Worm (Caenorhabditis elegans): Measurements from ENCODE around the gene acsd-1.

acsd-1 gene

ce11 chrIII:1080536-1080935 is 35.7 kb upstream of the acsd-1 start, which contains the start of the genes rab-18 and kbp-4 (continued):
- TF ChIP-seq C06A6.2 (GFP tag; conservative IDR thresholded peaks at IDR 0.05), result peak; percentile 69
- no peak for TF ChIP-seq ztf-25 (GFP tag; IDR thresholded peaks at IDR 0.05)
- TF ChIP-seq repo-1 (tag; optimal IDR thresholded peaks at IDR 0.05), result peak; percentile 48
- no peak for TF ChIP-seq ets-4 (GFP tag; optimal IDR thresholded peaks at IDR 0.05)
- TF ChIP-seq F23B12.7 (tag; optimal IDR thresholded peaks at IDR 0.05; ENCODE audit: insufficient read depth), result peak; percentile 97
- no peak for TF ChIP-seq fkh-3 (tag; optimal IDR thresholded peaks at IDR 0.05)
- peak; percentile 85; the same call in 1 of the 2 replicates for TF ChIP-seq C17E4.6 (GFP tag; IDR thresholded peaks at IDR 0.05)
- peak; percentile 58; the same call in 1 of the 2 replicates for TF ChIP-seq Y79H2A.3 (GFP tag; conservative IDR thresholded peaks at IDR 0.05)
- no peak for TF ChIP-seq sptf-2 (GFP tag; optimal IDR thresholded peaks at IDR 0.05)
- TF ChIP-seq somi-1 (GFP tag; optimal IDR thresholded peaks at IDR 0.05), result no peak
- no peak for TF ChIP-seq F37B4.10 (GFP tag; IDR thresholded peaks at IDR 0.05)
- no peak for TF ChIP-seq F57C9.4 (tag; optimal IDR thresholded peaks at IDR 0.05)
- peak; percentile 13 for TF ChIP-seq nhr-90 (tag; optimal IDR thresholded peaks at IDR 0.05)
- no peak for TF ChIP-seq ZK185.1 (tag; optimal IDR thresholded peaks at IDR 0.05; ENCODE audit: poor library complexity, severe bottlenecking)
- TF ChIP-seq zim-3 (tag; optimal IDR thresholded peaks at IDR 0.05), result no peak
- TF ChIP-seq mel-28 (tag; optimal IDR thresholded peaks at IDR 0.05; ENCODE audit: borderline replicate concordance), result no peak
- peak in 1 of 2 experiments; percentile 77 for TF ChIP-seq let-607 (tag; optimal IDR thresholded peaks at IDR 0.05)
- TF ChIP-seq bed-2 (GFP tag; IDR thresholded peaks at IDR 0.05), result no peak
- TF ChIP-seq ceh-27 (GFP tag; optimal IDR thresholded peaks at IDR 0.05), result peak; percentile 85
- TF ChIP-seq snpc-4 (GFP tag; optimal IDR thresholded peaks at IDR 0.05), result peak; percentile 45
- TF ChIP-seq snpc-4 (tag; optimal IDR thresholded peaks at IDR 0.05), result peak; percentile 65 to 81 (median 78)
- no peak for TF ChIP-seq dpff-1 (tag; optimal IDR thresholded peaks at IDR 0.05)
- TF ChIP-seq zfh-2 (GFP tag; conservative IDR thresholded peaks at IDR 0.05), result peak; percentile 63
- TF ChIP-seq ceh-79 (tag; optimal IDR thresholded peaks at IDR 0.05), result no peak
- no peak for TF ChIP-seq gei-17 (GFP tag; optimal IDR thresholded peaks at IDR 0.05)
- peak; percentile 60 for TF ChIP-seq unc-130 (GFP tag; optimal IDR thresholded peaks at IDR 0.05)
- TF ChIP-seq tlf-1 (GFP tag; optimal IDR thresholded peaks at IDR 0.05), result peak; percentile 93
- TF ChIP-seq hrde-1 (tag; optimal IDR thresholded peaks at IDR 0.05; ENCODE audit: borderline replicate concordance), result no peak
- no peak for TF ChIP-seq T26A5.8 (tag; optimal IDR thresholded peaks at IDR 0.05)
- TF ChIP-seq B0035.1 (tag; optimal IDR thresholded peaks at IDR 0.05), result no peak
- TF ChIP-seq nhr-179 (tag; optimal IDR thresholded peaks at IDR 0.05), result no peak
- peak; percentile 87 for TF ChIP-seq K11D2.4 (GFP tag; IDR thresholded peaks at IDR 0.05)
- no peak for TF ChIP-seq ama-1 (optimal IDR thresholded peaks at IDR 0.05)
- TF ChIP-seq ama-1 (GFP tag; optimal IDR thresholded peaks at IDR 0.05), result no peak
- no peak for TF ChIP-seq ztf-22 (GFP tag; optimal IDR thresholded peaks at IDR 0.05)
- peak; percentile 94 for TF ChIP-seq ekl-4 (GFP tag; IDR thresholded peaks at IDR 0.05)
- TF ChIP-seq hmg-1.2 (GFP tag; IDR thresholded peaks at IDR 0.05), result peak; percentile 71
- TF ChIP-seq D2030.7 (GFP tag; IDR thresholded peaks at IDR 0.05), result peak; percentile 93
- peak; percentile 69; the same call in 1 of the 2 replicates for TF ChIP-seq egl-44 (GFP tag; IDR thresholded peaks at IDR 0.05)
- no peak for TF ChIP-seq unc-62 (GFP tag; optimal IDR thresholded peaks at IDR 0.05)
- TF ChIP-seq F55B11.4 (tag; optimal IDR thresholded peaks at IDR 0.05; ENCODE audit: borderline replicate concordance, insufficient read depth), result no peak
- TF ChIP-seq F22D6.2 (tag; optimal IDR thresholded peaks at IDR 0.05), result no peak
- peak; percentile 67 for TF ChIP-seq attf-3 (GFP tag; conservative IDR thresholded peaks at IDR 0.05)
- TF ChIP-seq let-526 (GFP tag; IDR thresholded peaks at IDR 0.05), result 0 out of 2 replicates have a peak, but pooled peaks have one; percentile 62
- peak; percentile 93 for TF ChIP-seq Y67H2A.10 (GFP tag; conservative IDR thresholded peaks at IDR 0.05)
- TF ChIP-seq madf-10 (tag; optimal IDR thresholded peaks at IDR 0.05), result peak; percentile 63
- no peak for TF ChIP-seq B0261.1 (tag; optimal IDR thresholded peaks at IDR 0.05)
- TF ChIP-seq bed-1 (GFP tag; IDR thresholded peaks at IDR 0.05), result no peak
- no peak for TF ChIP-seq nfya-2 (GFP tag; IDR thresholded peaks at IDR 0.05)
